Worm (Caenorhabditis elegans) whole organism, midembryonic: ENCODE data around the gene ver-4.

Source experiments
- T22C8.4 ChIP-seq: fragments of 200-800 bp; sonication (Bioruptor generic); IDR thresholded peaks from 2 replicates; pipeline ENCODE4 v1.3.6; 2022; ENCODE audit warnings: missing genetic modification characterization, missing compliant biosample characterization
- klf-2 ChIP-seq: fragments of 200-800 bp; sonication (Bioruptor generic); conservative IDR thresholded peaks from 2 replicates; pipeline ENCODE4 v1.3.6; 2022; ENCODE audit warnings: missing genetic modification reagents, missing genetic modification characterization, missing compliant biosample characterization
- tab-1 ChIP-seq: fragments of 200-800 bp; sonication (Bioruptor generic); IDR thresholded peaks from 2 replicates; pipeline ENCODE4 v1.3.6; 2022; ENCODE audit warnings: missing genetic modification characterization, missing compliant biosample characterization
- ztf-29 ChIP-seq: fragments of 200-800 bp; sonication (Bioruptor generic); IDR thresholded peaks from 2 replicates; pipeline ENCODE4 v1.3.6; 2022; ENCODE audit warnings: missing genetic modification reagents, missing genetic modification characterization, missing compliant biosample characterization

DNA sequence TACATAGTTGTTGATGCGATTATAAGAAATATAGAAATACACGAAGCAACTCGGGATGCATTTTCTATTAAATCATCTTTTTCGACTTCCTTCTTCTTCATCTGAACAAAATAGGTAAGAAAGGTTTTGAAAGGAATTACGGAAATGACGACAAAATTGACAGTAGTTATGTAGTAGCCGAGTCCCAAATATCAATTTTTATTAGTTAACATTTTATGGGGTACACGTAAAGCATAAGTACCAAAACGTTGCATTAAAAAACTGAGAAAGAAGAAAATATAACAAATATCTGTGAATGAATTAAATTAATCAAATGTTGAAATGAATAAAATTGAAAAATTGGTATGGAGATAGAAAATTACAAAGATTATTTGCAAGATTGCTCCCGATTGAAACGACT, 19.6 kb downstream of the ver-4 start, which contains the start of gene col-177:
- TF ChIP-seq ztf-29 (GFP tag; lab: Robert Waterston, UW) (no peak), tab-1 (GFP tag; lab: Robert Waterston, UW) (no peak), klf-2 (no peak), T22C8.4 (GFP tag; lab: Robert Waterston, UW) (no peak)
